Fruit fly (Drosophila melanogaster) whole organism, wandering third instar larva: Measurements from ENCODE around the gene Indy-2.

Experiments used
- Abd-B ChIP-seq: fragments of >200 bp; optimal IDR thresholded peaks from 2 replicates; lab custom pipeline; 2017; ENCODE audit warnings: missing biosample characterization, missing genetic modification characterization
- CG32264 ChIP-seq: fragments of 200-800 bp; sonication (Bioruptor generic); optimal IDR thresholded peaks from 2 replicates; lab custom pipeline; 2016; ENCODE audit warnings: missing biosample characterization, missing genetic modification characterization
- CG9705 ChIP-seq: fragments of 200-800 bp; sonication (Bioruptor generic); optimal IDR thresholded peaks from 2 replicates; lab custom pipeline; 2018; ENCODE audit warnings: missing biosample characterization, mild to moderate bottlenecking, missing genetic modification characterization
- Dfd ChIP-seq: fragments of >200 bp; optimal IDR thresholded peaks from 2 replicates; lab custom pipeline; 2017; ENCODE audit warnings: missing biosample characterization, missing genetic modification characterization
- Dif ChIP-seq: fragments of 200-275, 200-300 bp; sonication (Bioruptor generic); optimal IDR thresholded peaks from 2 replicates; lab custom pipeline; 2018; ENCODE audit warnings: missing biosample characterization, missing genetic modification characterization; ENCODE audit not compliant: partially characterized antibody
- GATAd ChIP-seq: sonication (Bioruptor generic); optimal IDR thresholded peaks from 2 replicates; lab custom pipeline; 2016; ENCODE audit warnings: missing biosample characterization, missing genetic modification characterization
- HLH106 ChIP-seq: fragments of 200-800 bp; optimal IDR thresholded peaks from 3 replicates; lab custom pipeline; 2019; ENCODE audit warnings: missing biosample characterization, mild to moderate bottlenecking, missing genetic modification characterization, moderate library complexity
- Hnf4 ChIP-seq: fragments of 200-800 bp; sonication (Bioruptor generic); optimal IDR thresholded peaks from 2 replicates; lab custom pipeline; 2016; ENCODE audit warnings: missing biosample characterization, mild to moderate bottlenecking, missing genetic modification characterization
- Hr78 ChIP-seq: fragments of >200 bp; optimal IDR thresholded peaks from 2 replicates; lab custom pipeline; 2017; ENCODE audit warnings: missing biosample characterization, missing genetic modification characterization
- Hr83 ChIP-seq: fragments of 200-300 bp; sonication (Bioruptor generic); optimal IDR thresholded peaks from 2 replicates; lab custom pipeline; 2016; ENCODE audit warnings: missing biosample characterization, mild to moderate bottlenecking, missing genetic modification characterization, moderate library complexity; ENCODE audit not compliant: poor library complexity, severe bottlenecking
- Mio ChIP-seq: sonication (Bioruptor generic); optimal IDR thresholded peaks from 2 replicates; lab custom pipeline; 2016; ENCODE audit warnings: missing biosample characterization, missing genetic modification characterization
- Myc ChIP-seq: fragments of >200 bp; optimal IDR thresholded peaks from 2 replicates; lab custom pipeline; 2017
- N ChIP-seq: fragments of >200 bp; optimal IDR thresholded peaks from 2 replicates; lab custom pipeline; 2018; ENCODE audit warnings: missing biosample characterization, missing external identifiers, missing genetic modification characterization
- OdsH ChIP-seq: fragments of 200-800 bp; sonication (Bioruptor generic); optimal IDR thresholded peaks from 2 replicates; lab custom pipeline; 2016; ENCODE audit warnings: missing biosample characterization, mild to moderate bottlenecking, missing genetic modification characterization
- Rel ChIP-seq, 2 experiments: fragments of 200-800 bp; sonication (Bioruptor generic) in 1 of 2; optimal IDR thresholded peaks; 2 replicates in 1 of 2; 3 replicates in 1 of 2; lab custom pipeline; 2016 to 2019; ENCODE audit warnings: mild to moderate bottlenecking in 2 of 2, missing biosample characterization in 2 of 2, missing genetic modification characterization in 2 of 2, moderate library complexity in 1 of 2
- Sp1 ChIP-seq: fragments of 200-800 bp; sonication (Bioruptor generic); optimal IDR thresholded peaks from 3 replicates; lab custom pipeline; 2019; ENCODE audit warnings: missing biosample characterization, mild to moderate bottlenecking, missing genetic modification characterization, moderate library complexity
- Vsx2 ChIP-seq: fragments of 200-300, 225-300 bp; sonication (Bioruptor generic); optimal IDR thresholded peaks from 2 replicates; lab custom pipeline; 2018; ENCODE audit warnings: missing biosample characterization, missing genetic modification characterization; ENCODE audit not compliant: partially characterized antibody
- br ChIP-seq: fragments of 200-800 bp; sonication (Bioruptor generic); optimal IDR thresholded peaks from 2 replicates; lab custom pipeline; 2016; ENCODE audit warnings: missing biosample characterization, missing genetic modification characterization
- brk ChIP-seq: fragments of 200-800 bp; sonication (Bioruptor generic); optimal IDR thresholded peaks from 2 replicates; lab custom pipeline; 2016; ENCODE audit warnings: missing biosample characterization, mild to moderate bottlenecking, missing genetic modification characterization
- dl ChIP-seq, 2 experiments: fragments of 175-275, 200-275 bp in 1 of 2; fragments of 200-275 bp in 1 of 2; sonication (Bioruptor generic); optimal IDR thresholded peaks; lab custom pipeline; 2018; ENCODE audit warnings: mild to moderate bottlenecking in 2 of 2, missing biosample characterization in 2 of 2, missing genetic modification characterization in 2 of 2, moderate library complexity in 2 of 2; ENCODE audit not compliant: partially characterized antibody in 2 of 2, insufficient read depth in 1 of 2
- dmrt93B ChIP-seq: fragments of 200-800 bp; sonication (Bioruptor generic); optimal IDR thresholded peaks from 2 replicates; lab custom pipeline; 2018; ENCODE audit warnings: missing biosample characterization, mild to moderate bottlenecking, missing genetic modification characterization
- dsf ChIP-seq: sonication (Bioruptor generic); optimal IDR thresholded peaks from 2 replicates; lab custom pipeline; 2016; ENCODE audit warnings: missing biosample characterization, missing genetic modification characterization, borderline replicate concordance
- ey ChIP-seq: fragments of 200-800 bp; sonication (Bioruptor generic); optimal IDR thresholded peaks from 2 replicates; lab custom pipeline; 2016; ENCODE audit warnings: missing biosample characterization, missing genetic modification characterization
- foxo ChIP-seq, 2 experiments: fragments of 200-800 bp; sonication (Bioruptor generic); optimal IDR thresholded peaks; 2 replicates in 1 of 2; 3 replicates in 1 of 2; lab custom pipeline; 2016 to 2017; ENCODE audit warnings: missing biosample characterization in 2 of 2, missing genetic modification characterization in 2 of 2
- fru ChIP-seq: fragments of 200-800 bp; sonication (Bioruptor generic); optimal IDR thresholded peaks from 3 replicates; lab custom pipeline; 2016; ENCODE audit warnings: missing biosample characterization, mild to moderate bottlenecking, missing genetic modification characterization
- h ChIP-seq: fragments of 200-800 bp; sonication (Bioruptor generic); optimal IDR thresholded peaks from 3 replicates; lab custom pipeline; 2016; ENCODE audit warnings: missing biosample characterization, mild to moderate bottlenecking, missing genetic modification characterization
- jim ChIP-seq: fragments of 175-275, 200-325 bp; sonication (Bioruptor generic); optimal IDR thresholded peaks from 2 replicates; lab custom pipeline; 2016; ENCODE audit warnings: missing biosample characterization, mild to moderate bottlenecking, missing genetic modification characterization
- lola ChIP-seq: fragments of >200 bp; optimal IDR thresholded peaks from 2 replicates; lab custom pipeline; 2017; ENCODE audit warnings: missing biosample characterization, missing genetic modification characterization
- pan ChIP-seq: fragments of >200 bp; optimal IDR thresholded peaks from 2 replicates; lab custom pipeline; 2017
- psq ChIP-seq: fragments of 200-800 bp; sonication (Bioruptor generic); optimal IDR thresholded peaks from 3 replicates; lab custom pipeline; 2017; ENCODE audit warnings: missing biosample characterization, mild to moderate bottlenecking, missing genetic modification characterization, moderate library complexity
- rgr ChIP-seq: fragments of 200-800 bp; sonication (Bioruptor generic); optimal IDR thresholded peaks from 3 replicates; lab custom pipeline; 2016; ENCODE audit warnings: missing biosample characterization, mild to moderate bottlenecking, missing genetic modification characterization
- sage ChIP-seq: fragments of 200-800 bp; sonication (Bioruptor generic); optimal IDR thresholded peaks from 2 replicates; lab custom pipeline; 2016; ENCODE audit warnings: missing biosample characterization, mild to moderate bottlenecking, missing genetic modification characterization
- sv ChIP-seq: fragments of 200-800 bp; sonication (Bioruptor generic); optimal IDR thresholded peaks from 3 replicates; lab custom pipeline; 2016; ENCODE audit warnings: missing biosample characterization, missing genetic modification characterization
- tai ChIP-seq: sonication (Bioruptor generic); optimal IDR thresholded peaks from 2 replicates; lab custom pipeline; 2016; ENCODE audit warnings: missing biosample characterization, missing genetic modification characterization
- usp ChIP-seq: fragments of >200 bp; optimal IDR thresholded peaks from 2 replicates; lab custom pipeline; 2017; ENCODE audit warnings: missing biosample characterization, missing genetic modification characterization
- woc ChIP-seq: sonication (Bioruptor generic); optimal IDR thresholded peaks from 2 replicates; lab custom pipeline; 2016; ENCODE audit warnings: missing biosample characterization, mild to moderate bottlenecking, missing genetic modification characterization

Gene Indy-2

DNA sequence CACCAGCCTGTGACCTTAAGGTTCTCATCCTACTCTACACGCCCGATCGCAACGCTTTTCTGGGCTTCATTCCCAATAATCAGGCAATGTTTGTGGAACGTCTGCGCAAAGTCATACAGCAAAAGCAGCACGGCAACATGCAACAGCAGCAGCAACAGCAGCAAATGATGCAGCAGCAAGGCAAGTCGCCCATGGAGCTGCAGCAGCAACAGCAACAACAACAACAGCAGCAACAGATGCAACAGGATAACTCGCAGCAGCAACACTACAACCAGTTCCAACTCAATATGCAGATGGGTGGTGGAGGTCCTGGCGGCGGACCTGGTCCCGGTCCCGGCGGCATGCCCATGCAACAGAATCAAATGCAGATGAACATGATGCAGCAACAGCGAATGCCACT, 31.6 kb upstream of the Indy-2 start:
- peak; percentile 94 for TF ChIP-seq Dfd (GFP tag; lab: Kevin White, UChicago)
- TF ChIP-seq CG9705 (GFP tag; lab: Kevin White, UChicago): no peak
- TF ChIP-seq CG32264: no peak
- TF ChIP-seq dl (GFP tag; optimal IDR thresholded peaks at IDR 0.05; lab: Kevin White, UChicago; ENCODE audit: insufficient read depth in 1 of 2, partially characterized antibody in 2 of 2): no peak
- TF ChIP-seq sv: no peak

DNA sequence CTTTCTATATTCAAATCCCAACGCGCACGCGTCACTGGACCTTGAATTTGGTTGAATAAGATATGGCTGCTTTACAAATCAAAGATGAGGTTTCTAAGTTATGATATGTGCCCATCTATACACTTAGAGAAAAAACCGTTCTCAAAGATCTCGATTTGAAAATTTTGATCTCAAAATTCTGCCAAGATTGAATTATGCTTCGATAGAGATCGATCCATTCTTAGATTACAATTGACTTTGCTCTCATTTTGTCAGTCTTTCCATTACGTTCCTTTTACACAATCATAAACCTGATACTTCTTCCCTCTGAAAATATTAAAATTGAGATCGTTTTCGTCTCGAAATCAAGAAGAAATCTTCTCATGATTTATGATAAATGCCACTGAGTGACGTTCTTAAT, 29.9 kb upstream of the Indy-2 start:
- TF ChIP-seq Hnf4 (GFP tag; lab: Kevin White, UChicago) (no peak), dl (GFP tag; optimal IDR thresholded peaks at IDR 0.05; lab: Kevin White, UChicago; ENCODE audit: insufficient read depth in 1 of 2, partially characterized antibody in 2 of 2) (no peak), Hr83 (GFP tag; lab: Kevin White, UChicago) (no peak), h (GFP tag; lab: Kevin White, UChicago) (no peak), Mio (GFP tag; lab: Kevin White, UChicago) (no peak), lola (GFP tag; lab: Kevin White, UChicago) (no peak), dmrt93B (GFP tag; lab: Kevin White, UChicago) (no peak), Myc (no peak), brk (GFP tag; lab: Kevin White, UChicago) (no peak), woc (GFP tag; lab: Kevin White, UChicago) (no peak), GATAd (GFP tag; lab: Kevin White, UChicago) (no peak), OdsH (GFP tag; lab: Kevin White, UChicago) (no peak), dsf (GFP tag; lab: Kevin White, UChicago) (no peak), sage (GFP tag; lab: Kevin White, UChicago) (no peak), Abd-B (GFP tag; lab: Kevin White, UChicago) (no peak), Hr78 (GFP tag; lab: Kevin White, UChicago) (no peak), sv (no peak)
- TF ChIP-seq, all 38 proteins: peak for 0

DNA sequence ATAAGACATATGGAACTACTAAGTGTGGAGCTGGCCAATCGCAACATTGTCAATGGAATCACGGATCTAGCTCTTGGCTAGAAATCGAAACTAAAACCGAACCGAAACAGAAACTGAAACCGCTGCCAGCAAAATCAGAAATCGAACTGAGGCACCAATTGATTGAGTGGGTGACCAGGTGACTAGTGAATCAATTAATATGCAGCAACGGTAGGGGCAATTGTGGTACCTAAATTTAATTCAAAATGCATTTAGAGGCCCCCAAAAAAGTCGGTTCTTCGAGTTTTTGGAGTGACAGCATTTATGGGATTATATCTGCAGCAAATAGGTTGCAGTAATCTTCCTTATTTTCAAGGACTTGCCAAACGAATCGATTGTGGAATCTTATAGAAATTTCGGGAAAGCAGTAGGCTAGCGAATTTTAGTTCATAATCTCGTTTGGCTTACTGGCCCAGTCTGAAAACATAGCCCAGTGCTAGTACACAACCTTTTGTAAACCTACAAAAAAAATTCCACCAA, 29.1 kb upstream of the Indy-2 start, which contains the start of the genes CG17190 and CG4836:
Gene CG17190, minus strand, starts transcription at position 101 of the 519 bp plus-strand sequence.
Gene CG4836, plus strand, starts transcription at position 469 of the 519 bp plus-strand sequence.
- TF ChIP-seq woc (GFP tag; lab: Kevin White, UChicago) (no peak), OdsH (GFP tag; lab: Kevin White, UChicago) (no peak), dl (GFP tag; optimal IDR thresholded peaks at IDR 0.05; lab: Kevin White, UChicago; ENCODE audit: insufficient read depth in 1 of 2, partially characterized antibody in 2 of 2) (no peak), GATAd (GFP tag; lab: Kevin White, UChicago) (no peak), tai (GFP tag; lab: Kevin White, UChicago) (no peak), CG32264 (no peak), sage (GFP tag; lab: Kevin White, UChicago) (no peak), jim (GFP tag; lab: Kevin White, UChicago) (no peak), ey (GFP tag; lab: Kevin White, UChicago) (no peak)

DNA sequence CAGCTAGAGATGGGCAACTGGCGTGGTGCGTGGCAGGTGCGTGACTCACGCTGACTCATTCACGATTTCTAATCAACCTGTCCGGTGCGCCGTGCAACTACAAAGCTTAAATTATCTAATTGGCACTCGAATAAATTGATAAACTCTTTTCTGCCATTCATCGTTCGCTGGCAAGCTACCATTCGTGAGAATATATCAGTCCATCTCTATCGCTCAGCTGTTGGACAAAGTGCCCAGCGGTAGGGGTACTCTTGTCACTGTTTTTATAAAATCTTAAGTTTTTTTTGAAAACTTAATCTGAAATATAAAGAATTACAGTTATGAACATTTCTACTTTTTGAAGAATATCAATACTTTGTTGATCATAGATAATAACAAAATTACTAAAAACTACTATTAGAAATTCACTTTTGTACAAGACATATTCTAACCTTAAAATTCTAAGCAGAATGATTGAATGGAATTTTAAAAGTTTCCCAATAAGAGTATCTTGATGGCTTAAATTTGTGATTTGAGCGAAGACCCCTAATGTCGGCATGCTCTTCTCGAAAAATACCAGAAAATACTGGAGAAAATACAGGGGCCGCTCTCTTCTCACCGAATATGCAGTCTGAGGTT, 21.3 kb upstream of the Indy-2 start, which contains the start of the genes PIG-L and psidin:
Gene PIG-L, minus strand, starts transcription at position 187 of the 618 bp plus-strand sequence.
Gene psidin, plus strand, starts transcription at position 553 of the 618 bp plus-strand sequence.
- no peak for TF ChIP-seq Rel (GFP tag; optimal IDR thresholded peaks at IDR 0.05; lab: Kevin White, UChicago)
- peak; percentile 35 for TF ChIP-seq Rel (tag; optimal IDR thresholded peaks at IDR 0.05; lab: Kevin White, UChicago)
- TF ChIP-seq Hnf4 (GFP tag; lab: Kevin White, UChicago): no peak
- no peak for TF ChIP-seq lola (GFP tag; lab: Kevin White, UChicago)
- TF ChIP-seq Hr83 (GFP tag; lab: Kevin White, UChicago): peak; percentile 69
- peak; percentile 86 for TF ChIP-seq GATAd (GFP tag; lab: Kevin White, UChicago)
- no peak for TF ChIP-seq CG32264
- no peak for TF ChIP-seq dl (GFP tag; optimal IDR thresholded peaks at IDR 0.05; lab: Kevin White, UChicago; ENCODE audit: insufficient read depth in 1 of 2, partially characterized antibody in 2 of 2)
- TF ChIP-seq Vsx2 (GFP tag; lab: Kevin White, UChicago): peak; percentile 21
- TF ChIP-seq Mio (GFP tag; lab: Kevin White, UChicago): peak; percentile 25
- TF ChIP-seq Myc: no peak
- peak; percentile 81 for TF ChIP-seq woc (GFP tag; lab: Kevin White, UChicago)
- peak; percentile 84 for TF ChIP-seq Sp1 (GFP tag; lab: Kevin White, UChicago)
- TF ChIP-seq ey (GFP tag; lab: Kevin White, UChicago): peak; percentile 82
- no peak for TF ChIP-seq Abd-B (GFP tag; lab: Kevin White, UChicago)
- TF ChIP-seq dsf (GFP tag; lab: Kevin White, UChicago): peak; percentile 72
- no peak for TF ChIP-seq brk (GFP tag; lab: Kevin White, UChicago)
- TF ChIP-seq h (GFP tag; lab: Kevin White, UChicago): no peak
- peak; percentile 81 for TF ChIP-seq OdsH (GFP tag; lab: Kevin White, UChicago)
- TF ChIP-seq fru: peak; percentile 75
- TF ChIP-seq sage (GFP tag; lab: Kevin White, UChicago): no peak
- TF ChIP-seq Dfd (GFP tag; lab: Kevin White, UChicago): no peak
- no peak for TF ChIP-seq usp (GFP tag; lab: Kevin White, UChicago)
- TF ChIP-seq Hr78 (GFP tag; lab: Kevin White, UChicago): no peak
- peak; percentile 74 for TF ChIP-seq sv
- TF ChIP-seq foxo (GFP tag; optimal IDR thresholded peaks at IDR 0.05; lab: Kevin White, UChicago): peak in 1 of 2 experiments; percentile 81
- peak; percentile 78 for TF ChIP-seq psq
- TF ChIP-seq dmrt93B (GFP tag; lab: Kevin White, UChicago): no peak
- no peak for TF ChIP-seq N (GFP tag; lab: Kevin White, UChicago)
- peak; percentile 88 for TF ChIP-seq rgr (GFP tag; lab: Kevin White, UChicago)
- no peak for TF ChIP-seq Dif (GFP tag; lab: Kevin White, UChicago)
- peak; percentile 80 for TF ChIP-seq br (GFP tag; lab: Kevin White, UChicago)
- no peak for TF ChIP-seq tai (GFP tag; lab: Kevin White, UChicago)
- TF ChIP-seq pan (lab: Kevin White, UChicago): no peak
- peak; percentile 51 for TF ChIP-seq CG9705 (GFP tag; lab: Kevin White, UChicago)
- TF ChIP-seq HLH106 (tag; lab: Kevin White, UChicago): peak; percentile 91
